Worm (Caenorhabditis elegans) whole organism, L1 larva: ENCODE results near the gene F08D12.2.

Source experiments
- F16B12.6 ChIP-seq: fragments of 150-350 bp; optimal IDR thresholded peaks from 2 replicates; lab custom pipeline; 2014; ENCODE audit warnings: missing biosample characterization, missing genetic modification characterization
- Y116A8C.19 ChIP-seq: sonication (generic microtip); optimal IDR thresholded peaks from 2 replicates; lab custom pipeline; 2016; ENCODE audit warnings: missing compliant biosample characterization, missing genetic modification characterization, borderline replicate concordance
- alr-1 ChIP-seq: fragments of 200-800 bp; sonication (Bioruptor generic); optimal IDR thresholded peaks from 2 replicates; lab custom pipeline; 2018; ENCODE audit warnings: borderline replicate concordance, mild to moderate bottlenecking, missing genetic modification characterization, missing compliant biosample characterization
- ama-1 ChIP-seq: fragments of 150-350 bp; optimal IDR thresholded peaks from 2 replicates; lab custom pipeline; 2014
- blmp-1 ChIP-seq: fragments of 150-350 bp; optimal IDR thresholded peaks from 2 replicates; lab custom pipeline; 2014; ENCODE audit warnings: missing biosample characterization, missing genetic modification characterization
- ceh-63 ChIP-seq: fragments of 200-800 bp; sonication (Bioruptor generic); optimal IDR thresholded peaks from 2 replicates; lab custom pipeline; 2018; ENCODE audit warnings: mild to moderate bottlenecking, missing genetic modification characterization, missing compliant biosample characterization
- ceh-82 ChIP-seq, 3 experiments: fragments of 150-350 bp in 1 of 3; sonication (generic microtip) in 2 of 3; optimal IDR thresholded peaks; 2 replicates each; lab custom pipeline; 2014 to 2017; ENCODE audit warnings: missing biosample characterization in 3 of 3, missing genetic modification characterization in 3 of 3
- ces-1 ChIP-seq: fragments of 150-350 bp; optimal IDR thresholded peaks from 2 replicates; lab custom pipeline; 2014; ENCODE audit warnings: missing biosample characterization, missing genetic modification reagents, missing genetic modification characterization
- dpl-1 ChIP-seq, 3 experiments: fragments of 150-350 bp in 2 of 3; sonication (generic microtip) in 1 of 3; optimal IDR thresholded peaks; 2 replicates each; lab custom pipeline; 2014 to 2017; ENCODE audit warnings: missing biosample characterization in 3 of 3, missing genetic modification characterization in 3 of 3, missing genetic modification reagents in 3 of 3
- efl-3 ChIP-seq: fragments of 200-800 bp; sonication (Bioruptor generic); optimal IDR thresholded peaks from 2 replicates; lab custom pipeline; 2018; ENCODE audit warnings: mild to moderate bottlenecking, missing genetic modification characterization, missing compliant biosample characterization
- egl-13 ChIP-seq: sonication (generic microtip); optimal IDR thresholded peaks from 2 replicates; lab custom pipeline; 2016; ENCODE audit warnings: missing genotype, missing genetic modification reagents, missing genetic modification characterization, missing compliant biosample characterization
- ets-5 ChIP-seq: fragments of 200-800 bp; sonication (Bioruptor generic); IDR thresholded peaks from 2 replicates; pipeline ENCODE4 v1.3.6; 2022; ENCODE audit warnings: missing genetic modification characterization, missing compliant biosample characterization
- fkh-4 ChIP-seq: sonication (generic microtip); optimal IDR thresholded peaks from 2 replicates; lab custom pipeline; 2016; ENCODE audit warnings: missing compliant biosample characterization, missing genetic modification characterization, borderline replicate concordance
- fos-1 ChIP-seq: fragments of 150-350 bp; optimal IDR thresholded peaks from 2 replicates; lab custom pipeline; 2014; ENCODE audit warnings: missing biosample characterization, missing genetic modification characterization
- grh-1 ChIP-seq: fragments of 200-800 bp; sonication (Bioruptor generic); IDR thresholded peaks from 2 replicates; pipeline ENCODE4 v1.3.6; 2022; ENCODE audit warnings: missing genetic modification reagents, missing genetic modification characterization, missing compliant biosample characterization
- hlh-4 ChIP-seq: sonication (generic microtip); optimal IDR thresholded peaks from 2 replicates; lab custom pipeline; 2016; ENCODE audit warnings: mild to moderate bottlenecking, missing genetic modification characterization, missing compliant biosample characterization
- hpl-2 ChIP-seq: fragments of 150-350 bp; optimal IDR thresholded peaks from 2 replicates; lab custom pipeline; 2014; ENCODE audit warnings: missing biosample characterization, missing genetic modification reagents, missing genetic modification characterization
- irx-1 ChIP-seq: sonication (generic microtip); optimal IDR thresholded peaks from 2 replicates; lab custom pipeline; 2016; ENCODE audit warnings: missing genetic modification characterization, missing compliant biosample characterization
- isw-1 ChIP-seq: fragments of 200-800 bp; sonication (Bioruptor generic); IDR thresholded peaks from 2 replicates; pipeline ENCODE4 v1.3.6; 2022; ENCODE audit warnings: missing genetic modification characterization, missing compliant biosample characterization
- lin-13 ChIP-seq: fragments of 150-350 bp; optimal IDR thresholded peaks from 2 replicates; lab custom pipeline; 2014; ENCODE audit warnings: missing biosample characterization, missing genetic modification reagents, missing genetic modification characterization
- lin-14 ChIP-seq: fragments of 200-800 bp; sonication (Bioruptor generic); optimal IDR thresholded peaks from 2 replicates; lab custom pipeline; 2018; ENCODE audit warnings: mild to moderate bottlenecking, missing genetic modification characterization, moderate library complexity, missing compliant biosample characterization
- lin-35 ChIP-seq, 2 experiments: fragments of 150-350 bp; optimal IDR thresholded peaks; 2 replicates each; lab custom pipeline; 2014; ENCODE audit warnings: missing biosample characterization in 2 of 2, missing genetic modification characterization in 2 of 2, missing genetic modification reagents in 2 of 2
- lsy-2 ChIP-seq, 2 experiments: fragments of 150-350 bp; optimal IDR thresholded peaks; 2 replicates each; lab custom pipeline; 2014; ENCODE audit warnings: missing biosample characterization in 2 of 2, missing genetic modification characterization in 2 of 2
- mab-9 ChIP-seq: fragments of 200-800 bp; sonication (Bioruptor generic); IDR thresholded peaks from 2 replicates; pipeline ENCODE4 v1.3.6; 2022; ENCODE audit warnings: missing genetic modification reagents, missing genetic modification characterization, missing compliant biosample characterization
- mep-1 ChIP-seq: fragments of 150-350 bp; optimal IDR thresholded peaks from 2 replicates; lab custom pipeline; 2014; ENCODE audit warnings: missing biosample characterization, missing genetic modification characterization
- nhr-11 ChIP-seq: fragments of 150-350 bp; optimal IDR thresholded peaks from 2 replicates; lab custom pipeline; 2014; ENCODE audit warnings: missing biosample characterization, missing genetic modification characterization
- nhr-19 ChIP-seq: fragments of 200-800 bp; sonication (Bioruptor generic); conservative IDR thresholded peaks from 2 replicates; pipeline ENCODE4 v1.3.6; 2022; ENCODE audit warnings: missing genetic modification characterization, missing compliant biosample characterization
- nhr-20 ChIP-seq: sonication (generic microtip); optimal IDR thresholded peaks from 2 replicates; lab custom pipeline; 2016; ENCODE audit warnings: mild to moderate bottlenecking, missing genetic modification characterization, missing compliant biosample characterization
- nhr-47 ChIP-seq: sonication (generic microtip); optimal IDR thresholded peaks from 2 replicates; lab custom pipeline; 2016; ENCODE audit warnings: mild to moderate bottlenecking, missing genetic modification characterization, moderate library complexity, missing compliant biosample characterization
- nhr-76 ChIP-seq: sonication (generic microtip); optimal IDR thresholded peaks from 2 replicates; lab custom pipeline; 2017; ENCODE audit warnings: missing biosample characterization, missing genetic modification characterization
- nhr-85 ChIP-seq: sonication (generic microtip); peaks from one replicate; lab custom pipeline; 2016; ENCODE audit warnings: missing genetic modification characterization, inconsistent platforms, missing compliant biosample characterization
- nhr-90 ChIP-seq: sonication (generic microtip); optimal IDR thresholded peaks from 2 replicates; lab custom pipeline; 2016; ENCODE audit warnings: mild to moderate bottlenecking, missing genetic modification characterization, missing compliant biosample characterization; ENCODE audit not compliant: poor library complexity
- pag-3 ChIP-seq: sonication (generic microtip); optimal IDR thresholded peaks from 2 replicates; lab custom pipeline; 2017; ENCODE audit warnings: missing genetic modification characterization, mild to moderate bottlenecking, missing compliant biosample characterization, antibody characterized with exemption, borderline replicate concordance; ENCODE audit not compliant: insufficient read depth
- pax-3 ChIP-seq: fragments of 200-800 bp; sonication (Bioruptor generic); optimal IDR thresholded peaks from 2 replicates; lab custom pipeline; 2018; ENCODE audit warnings: mild to moderate bottlenecking, missing genetic modification characterization, moderate library complexity, missing compliant biosample characterization
- pqm-1 ChIP-seq: sonication (generic microtip); optimal IDR thresholded peaks from 3 replicates; lab custom pipeline; 2017; ENCODE audit warnings: missing biosample characterization, missing genetic modification characterization
- rnt-1 ChIP-seq: sonication (generic microtip); optimal IDR thresholded peaks from 2 replicates; lab custom pipeline; 2016; ENCODE audit warnings: mild to moderate bottlenecking, missing genetic modification characterization, moderate library complexity, missing compliant biosample characterization
- snpc-4 ChIP-seq: fragments of 150-350 bp; optimal IDR thresholded peaks from 2 replicates; lab custom pipeline; 2014; ENCODE audit warnings: missing biosample characterization, missing genetic modification characterization
- sptf-1 ChIP-seq: fragments of 150-350 bp; optimal IDR thresholded peaks from 2 replicates; lab custom pipeline; 2014; ENCODE audit warnings: missing biosample characterization, missing genetic modification characterization
- sup-37 ChIP-seq: fragments of 200-800 bp; sonication (Bioruptor generic); optimal IDR thresholded peaks from 2 replicates; lab custom pipeline; 2018; ENCODE audit warnings: mild to moderate bottlenecking, missing genetic modification characterization, missing compliant biosample characterization
- tbx-2 ChIP-seq: sonication (generic microtip); optimal IDR thresholded peaks from 2 replicates; lab custom pipeline; 2016; ENCODE audit warnings: missing genetic modification characterization, missing compliant biosample characterization
- tlp-1 ChIP-seq: fragments of 150-350 bp; optimal IDR thresholded peaks from 2 replicates; lab custom pipeline; 2014; ENCODE audit warnings: missing biosample characterization, missing genetic modification characterization
- unc-130 ChIP-seq: fragments of 150-350 bp; optimal IDR thresholded peaks from 2 replicates; lab custom pipeline; 2017; ENCODE audit warnings: missing biosample characterization, missing genetic modification characterization, inconsistent platforms
- unc-30 ChIP-seq: sonication (generic microtip); optimal IDR thresholded peaks from 2 replicates; lab custom pipeline; 2017; ENCODE audit warnings: missing biosample characterization, missing genetic modification characterization
- unc-98 ChIP-seq: fragments of 200-800 bp; sonication (Bioruptor generic); IDR thresholded peaks from 2 replicates; pipeline ENCODE4 v1.3.6; 2022; ENCODE audit warnings: missing genetic modification characterization, missing compliant biosample characterization
- xbp-1 ChIP-seq: sonication (generic microtip); optimal IDR thresholded peaks from 2 replicates; lab custom pipeline; 2016; ENCODE audit warnings: missing genetic modification characterization, missing compliant biosample characterization
- zip-4 ChIP-seq: fragments of 200-800 bp; sonication (Bioruptor generic); optimal IDR thresholded peaks from 2 replicates; lab custom pipeline; 2018; ENCODE audit warnings: mild to moderate bottlenecking, missing genetic modification characterization, moderate library complexity, missing compliant biosample characterization

F08D12.2 gene

ce11 chrII:2800550-2801233, 19.2 kb downstream of the F08D12.2 start, which contains the start of gene nhr-119 (continued):
- TF ChIP-seq tbx-2 (peak; percentile 77), Y116A8C.19 (no peak), xbp-1 (tag; lab: Kevin White, UChicago) (peak; percentile 50), efl-3 (no peak), lin-35 (GFP tag; optimal IDR thresholded peaks at IDR 0.05; lab: Kevin White, UChicago) (peak; percentile 6 to 69), snpc-4 (tag; lab: Kevin White, UChicago) (no peak), ces-1 (GFP tag; lab: Kevin White, UChicago) (no peak), hlh-4 (tag; lab: Kevin White, UChicago) (no peak), mab-9 (GFP tag; lab: Robert Waterston, UW) (no peak), unc-130 (peak; percentile 48), lin-13 (GFP tag; lab: Kevin White, UChicago) (peak; percentile 26), egl-13 (no peak), nhr-85 (peak; percentile 98), zip-4 (GFP tag; lab: Kevin White, UChicago) (no peak), sptf-1 (tag; lab: Kevin White, UChicago) (no peak), fkh-4 (tag; lab: Kevin White, UChicago) (no peak), isw-1 (no peak), nhr-90 (peak; percentile 87), pax-3 (tag; lab: Kevin White, UChicago) (no peak), pqm-1 (tag; lab: Kevin White, UChicago) (peak; percentile 18), nhr-20 (tag; lab: Kevin White, UChicago) (peak; percentile 90), alr-1 (tag; lab: Kevin White, UChicago) (no peak), blmp-1 (tag; lab: Kevin White, UChicago) (peak; percentile 69), lsy-2 (tag; optimal IDR thresholded peaks at IDR 0.05; lab: Kevin White, UChicago) (peak; percentile 69 to 74), fos-1 (tag; lab: Kevin White, UChicago) (no peak), lin-14 (GFP tag; lab: Kevin White, UChicago) (peak; percentile 83), dpl-1 (GFP tag; optimal IDR thresholded peaks at IDR 0.05; lab: Kevin White, UChicago) (peak; percentile 32 to 58 (median 34)), unc-98 (GFP tag; lab: Robert Waterston, UW) (no peak), pag-3 (tag; lab: Kevin White, UChicago) (no peak), grh-1 (GFP tag; lab: Robert Waterston, UW) (peak; percentile 71), unc-30 (tag; lab: Kevin White, UChicago) (no peak), nhr-19 (peak; percentile 85), nhr-47 (tag; lab: Kevin White, UChicago) (peak; percentile 77), sup-37 (GFP tag; lab: Kevin White, UChicago) (no peak), irx-1 (tag; lab: Kevin White, UChicago) (peak; percentile 28), rnt-1 (tag; lab: Kevin White, UChicago) (peak; percentile 87), ceh-63 (GFP tag; lab: Kevin White, UChicago) (no peak), ama-1 (peak; percentile 0), ets-5 (GFP tag; lab: Robert Waterston, UW) (no peak), mep-1 (tag; lab: Kevin White, UChicago) (peak; percentile 52), F16B12.6 (tag; lab: Kevin White, UChicago) (no peak), nhr-11 (peak; percentile 86), tlp-1 (tag; lab: Kevin White, UChicago) (no peak), ceh-82 (tag; optimal IDR thresholded peaks at IDR 0.05; lab: Kevin White, UChicago) (no peak), nhr-76 (no peak), hpl-2 (GFP tag; lab: Kevin White, UChicago) (no peak)
